Fruit fly (Drosophila melanogaster): Measurements from ENCODE around the gene CG32264.

DNA sequence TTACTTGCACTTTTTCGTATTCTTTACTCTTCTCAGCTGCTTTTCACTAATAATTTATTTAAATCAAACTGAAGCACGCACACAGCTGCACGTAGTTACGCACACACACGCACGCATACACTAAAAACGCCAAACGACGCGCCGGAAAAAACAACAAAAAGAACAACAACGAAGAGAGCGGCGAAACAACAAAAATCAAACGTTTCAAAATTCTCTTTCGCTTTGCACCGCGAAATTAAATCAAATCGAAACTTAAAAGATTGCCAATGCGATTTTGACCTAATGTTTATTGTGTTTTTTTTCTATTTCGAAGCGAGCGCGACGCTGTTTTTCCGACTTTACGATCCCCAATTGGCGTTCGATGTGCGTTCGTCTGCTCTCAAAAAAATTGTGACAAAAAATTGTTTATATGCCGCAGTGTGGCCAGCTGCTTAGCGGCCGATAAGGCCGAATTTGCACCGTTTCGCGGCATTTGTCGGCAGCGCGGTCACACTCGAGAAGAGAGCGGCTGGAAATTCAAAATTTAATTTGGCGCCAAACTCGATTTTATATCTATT, 18.6 kb downstream of the CG32264 start:
- TF ChIP-seq ttk (optimal IDR thresholded peaks at IDR 0.05) (no peak), psq (optimal IDR thresholded peaks at IDR 0.05) (no peak), Myc (optimal IDR thresholded peaks at IDR 0.05) (no peak), h (optimal IDR thresholded peaks at IDR 0.05) (no peak)

Data from Kc167 (cell line).